Fruit fly (Drosophila melanogaster) whole organism, wandering third instar larva: ENCODE data around the gene Dlip2.

ENCODE experiments used
- CG32264 ChIP-seq: fragments of 200-800 bp; sonication (Bioruptor generic); optimal IDR thresholded peaks from 2 replicates; lab custom pipeline; 2016; ENCODE audit warnings: missing biosample characterization, missing genetic modification characterization
- Hr78 ChIP-seq: fragments of >200 bp; optimal IDR thresholded peaks from 2 replicates; lab custom pipeline; 2017; ENCODE audit warnings: missing biosample characterization, missing genetic modification characterization
- dmrt93B ChIP-seq: fragments of 200-800 bp; sonication (Bioruptor generic); optimal IDR thresholded peaks from 2 replicates; lab custom pipeline; 2018; ENCODE audit warnings: missing biosample characterization, mild to moderate bottlenecking, missing genetic modification characterization

- TF ChIP-seq dmrt93B (GFP tag; lab: Kevin White, UChicago), result no peak
- no peak for TF ChIP-seq Hr78 (GFP tag; lab: Kevin White, UChicago)
- no peak for TF ChIP-seq CG32264 (GFP tag; lab: Kevin White, UChicago)
Observed at dm6 chr3R:4678362-4678761, 32.9 kb upstream of the Dlip2 start.
